Worm (Caenorhabditis elegans) whole organism, early embryonic: Measurements from ENCODE around the gene H40L08.8.

ENCODE experiments used
- B0310.2 ChIP-seq: sonication (generic microtip); optimal IDR thresholded peaks from 2 replicates; lab custom pipeline; 2016; ENCODE audit warnings: mild to moderate bottlenecking, missing genetic modification characterization, missing compliant biosample characterization
- F13C5.2 ChIP-seq: sonication (generic microtip); optimal IDR thresholded peaks from 2 replicates; lab custom pipeline; 2017; ENCODE audit warnings: mild to moderate bottlenecking, missing genetic modification characterization, inconsistent platforms, missing compliant biosample characterization
- aly-1 ChIP-seq: sonication (generic microtip); optimal IDR thresholded peaks from 2 replicates; lab custom pipeline; 2016; ENCODE audit warnings: missing genetic modification characterization, missing compliant biosample characterization
- ama-1 ChIP-seq: fragments of 150-350 bp; optimal IDR thresholded peaks from 2 replicates; lab custom pipeline; 2014
- ceh-13 ChIP-seq: fragments of 200-800 bp; sonication (Bioruptor generic); optimal IDR thresholded peaks from 2 replicates; lab custom pipeline; 2018; ENCODE audit warnings: mild to moderate bottlenecking, missing genetic modification characterization, missing compliant biosample characterization
- ceh-36 ChIP-seq: sonication (generic microtip); optimal IDR thresholded peaks from 2 replicates; lab custom pipeline; 2016; ENCODE audit warnings: missing genetic modification characterization, inconsistent platforms, missing compliant biosample characterization
- ets-7 ChIP-seq: sonication (generic microtip); optimal IDR thresholded peaks from 2 replicates; lab custom pipeline; 2016; ENCODE audit warnings: missing genotype, missing genetic modification characterization, missing compliant biosample characterization
- flt-1 ChIP-seq: fragments of 200-800 bp; sonication (Bioruptor generic); IDR thresholded peaks from 2 replicates; pipeline ENCODE4 v1.3.6; 2022; ENCODE audit warnings: missing genetic modification characterization, missing compliant biosample characterization
- hmbx-1 ChIP-seq: sonication (generic microtip); optimal IDR thresholded peaks from 2 replicates; lab custom pipeline; 2016; ENCODE audit warnings: mild to moderate bottlenecking, missing genetic modification characterization, missing compliant biosample characterization
- hmg-4 ChIP-seq: fragments of 200-800 bp; sonication (Bioruptor generic); optimal IDR thresholded peaks from 2 replicates; lab custom pipeline; 2018; ENCODE audit warnings: mild to moderate bottlenecking, missing genetic modification characterization, missing compliant biosample characterization
- hnd-1 ChIP-seq: sonication (generic microtip); optimal IDR thresholded peaks from 2 replicates; lab custom pipeline; 2016; ENCODE audit warnings: missing genetic modification characterization, missing compliant biosample characterization
- pes-1 ChIP-seq: fragments of 200-800 bp; sonication (Bioruptor generic); IDR thresholded peaks from 2 replicates; pipeline ENCODE4 v1.3.6; 2022; ENCODE audit warnings: missing genetic modification reagents, missing genetic modification characterization, missing compliant biosample characterization
- scrt-1 ChIP-seq: fragments of 200-800 bp; sonication (Bioruptor generic); IDR thresholded peaks from 2 replicates; pipeline ENCODE4 v1.3.6; 2022; ENCODE audit warnings: missing genetic modification characterization, missing compliant biosample characterization
- sea-1 ChIP-seq: fragments of 200-800 bp; sonication (Bioruptor generic); conservative IDR thresholded peaks from 2 replicates; pipeline ENCODE4 v1.3.6; 2022; ENCODE audit warnings: missing genetic modification characterization, missing compliant biosample characterization
- tbx-11 ChIP-seq: fragments of 200-800 bp; sonication (Bioruptor generic); IDR thresholded peaks from 2 replicates; pipeline ENCODE4 v1.3.6; 2022; ENCODE audit warnings: missing genetic modification characterization, missing compliant biosample characterization
- tbx-37 ChIP-seq: fragments of 200-800 bp; sonication (Bioruptor generic); conservative IDR thresholded peaks from 2 replicates; pipeline ENCODE4 v1.3.6; 2022; ENCODE audit warnings: missing genetic modification reagents, missing genetic modification characterization, missing compliant biosample characterization
- tra-4 ChIP-seq: sonication (generic microtip); optimal IDR thresholded peaks from 2 replicates; lab custom pipeline; 2017; ENCODE audit warnings: missing genetic modification characterization, missing compliant biosample characterization

H40L08.8 gene

DNA sequence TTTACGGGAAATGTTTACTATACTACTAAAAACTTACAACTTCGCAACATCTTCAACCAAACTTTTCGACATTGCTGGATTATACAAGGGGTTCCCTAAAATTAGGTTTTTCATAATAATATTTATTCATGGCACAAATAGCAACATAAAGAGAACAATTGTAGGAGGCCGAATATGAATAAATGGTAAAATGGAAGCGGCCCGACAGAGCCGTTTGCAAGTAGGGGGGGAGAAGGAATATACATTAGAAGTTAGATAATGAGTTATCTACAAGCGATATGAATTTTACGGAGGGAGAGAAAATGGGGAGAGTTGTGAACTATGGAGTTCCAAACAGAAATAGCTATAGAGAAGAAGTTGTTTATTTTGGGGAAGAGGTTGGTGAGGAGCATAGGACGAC, 17.1 kb downstream of the H40L08.8 start, which contains the start of gene fbxa-96:
fbxa-96 (minus strand) TSS at position 101 of the 400 bp plus-strand sequence.
- TF ChIP-seq hnd-1 (tag; lab: Kevin White, UChicago) (no peak), ets-7 (tag; lab: Kevin White, UChicago) (no peak), hmg-4 (GFP tag; lab: Kevin White, UChicago) (no peak), pes-1 (no peak), sea-1 (GFP tag; lab: Robert Waterston, UW) (no peak), tbx-37 (GFP tag; lab: Robert Waterston, UW) (no peak), aly-1 (tag; lab: Kevin White, UChicago) (no peak)

DNA sequence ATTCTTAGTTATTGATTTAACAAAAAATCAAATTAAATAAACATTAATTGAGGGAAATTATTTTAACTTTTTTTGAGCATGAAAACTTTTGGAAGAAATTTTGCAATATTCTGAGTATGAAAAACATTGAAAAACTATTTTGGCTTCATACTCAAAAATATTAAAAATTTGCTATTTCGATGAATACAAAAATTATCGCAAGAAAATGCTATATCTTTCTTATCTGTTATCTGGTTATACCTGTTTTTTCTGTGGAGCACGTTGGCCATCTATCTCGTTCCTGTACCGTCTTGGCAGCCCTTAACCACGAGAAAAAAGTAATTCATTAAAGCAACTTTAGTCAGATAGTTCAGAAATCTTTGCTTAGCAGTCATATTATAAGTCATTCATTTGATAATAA, 19.5 kb downstream of the H40L08.8 start:
- no peak for TF ChIP-seq ceh-13
- no peak for TF ChIP-seq hmg-4 (GFP tag; lab: Kevin White, UChicago)
- no peak for TF ChIP-seq ets-7 (tag; lab: Kevin White, UChicago)
- TF ChIP-seq ama-1 (lab: Kevin White, UChicago) = no peak
- no peak for TF ChIP-seq sea-1 (GFP tag; lab: Robert Waterston, UW)
- TF ChIP-seq hmbx-1 (tag; lab: Kevin White, UChicago) = no peak
- TF ChIP-seq scrt-1 (GFP tag; lab: Robert Waterston, UW) = no peak
- no peak for TF ChIP-seq tbx-11 (GFP tag; lab: Robert Waterston, UW)
- no peak for TF ChIP-seq hnd-1 (tag; lab: Kevin White, UChicago)
- no peak for TF ChIP-seq tra-4 (tag; lab: Kevin White, UChicago)
- no peak for TF ChIP-seq pes-1
- TF ChIP-seq tbx-37 (GFP tag; lab: Robert Waterston, UW) = no peak

DNA sequence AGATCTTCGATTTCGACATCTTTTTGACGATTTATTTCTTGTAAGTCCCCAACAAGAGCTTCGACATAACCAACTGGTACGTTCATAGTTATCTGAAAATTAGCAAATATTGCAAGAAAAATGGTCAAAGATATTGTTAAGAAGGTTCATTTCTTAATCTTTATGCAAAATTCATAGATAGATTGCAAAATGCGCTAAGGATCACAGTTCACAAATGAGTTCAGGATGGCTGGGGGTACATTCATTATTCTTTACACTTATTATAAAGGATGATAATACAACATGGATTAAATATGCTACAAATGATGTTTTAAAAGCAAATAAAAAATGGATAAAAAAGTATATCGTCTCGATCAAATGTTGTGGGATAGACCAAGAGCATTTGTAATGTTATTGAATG, 20.7 kb downstream of the H40L08.8 start, which contains the start of gene H03G16.5:
H03G16.5 (minus strand) TSS at position 101 of the 400 bp plus-strand sequence.
- TF ChIP-seq aly-1 (tag; lab: Kevin White, UChicago) (no peak), ceh-13 (no peak), tra-4 (tag; lab: Kevin White, UChicago) (no peak), ceh-36 (tag; lab: Kevin White, UChicago) (no peak), B0310.2 (tag; lab: Kevin White, UChicago) (no peak), sea-1 (GFP tag; lab: Robert Waterston, UW) (no peak), F13C5.2 (no peak), scrt-1 (GFP tag; lab: Robert Waterston, UW) (no peak)

DNA sequence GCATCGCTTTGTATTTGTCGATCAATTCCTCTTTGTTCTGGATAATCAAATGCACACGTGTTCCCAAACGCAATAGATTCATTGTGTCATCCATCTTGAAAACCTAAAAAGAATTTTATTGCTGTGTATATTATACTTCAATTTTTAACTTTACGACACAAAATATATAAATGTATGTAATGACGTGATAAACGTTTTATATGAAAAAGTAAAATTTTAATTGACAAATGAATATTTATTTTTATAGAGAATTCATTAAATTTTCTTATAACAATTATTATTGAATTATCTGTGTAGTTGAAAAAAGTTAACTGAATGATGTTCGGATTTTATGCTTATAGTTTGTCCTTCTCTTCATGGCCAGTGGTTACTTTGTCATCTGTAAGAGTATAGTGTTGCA, 21.5 kb downstream of the H40L08.8 start, which contains the start of gene H03G16.7:
H03G16.7 (minus strand) TSS at position 101 of the 400 bp plus-strand sequence.
- TF ChIP-seq B0310.2 (tag; lab: Kevin White, UChicago) (no peak), pes-1 (no peak), tra-4 (tag; lab: Kevin White, UChicago) (no peak), hnd-1 (tag; lab: Kevin White, UChicago) (no peak), flt-1 (GFP tag; lab: Robert Waterston, UW) (no peak), sea-1 (GFP tag; lab: Robert Waterston, UW) (no peak), tbx-37 (GFP tag; lab: Robert Waterston, UW) (no peak), ama-1 (lab: Kevin White, UChicago) (no peak), hmg-4 (GFP tag; lab: Kevin White, UChicago) (no peak)

DNA sequence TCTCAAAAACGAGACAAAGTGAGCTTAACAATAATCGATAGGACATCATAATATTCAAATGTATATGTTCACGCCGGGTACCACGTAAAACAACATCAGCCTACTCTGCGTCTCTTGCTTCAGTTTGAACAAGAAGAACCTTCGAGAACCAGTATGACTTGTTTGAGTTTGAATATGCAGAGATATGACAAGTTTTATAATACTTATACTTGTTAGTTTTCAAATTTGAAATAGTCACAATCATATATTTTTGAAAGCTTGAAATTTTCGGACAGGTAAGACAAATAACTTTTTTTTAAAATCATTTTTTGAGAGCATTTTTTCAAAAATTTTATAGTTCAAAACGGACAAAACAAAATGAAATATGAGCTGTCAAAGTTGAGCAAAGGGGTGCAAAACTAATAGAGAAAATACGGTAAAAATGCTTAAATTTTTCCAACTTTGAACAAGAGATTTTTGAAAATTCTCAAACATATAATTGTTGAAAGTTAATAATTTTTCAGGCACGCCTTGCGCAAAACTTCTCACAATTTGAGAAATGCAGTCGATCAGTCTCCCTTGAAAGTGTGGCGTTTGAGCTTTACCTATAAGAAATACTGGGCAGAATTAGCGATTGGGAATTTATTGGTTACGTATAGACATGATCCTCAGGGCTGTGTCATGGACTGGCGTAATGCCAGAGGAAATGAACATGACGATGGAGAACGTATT, 24.1 kb downstream of the H40L08.8 start, which contains the start of gene H03G16.1:
H03G16.1 (plus strand) TSS at position 661 of the 711 bp plus-strand sequence.
- TF ChIP-seq pes-1 = no peak
- TF ChIP-seq hmg-4 (GFP tag; lab: Kevin White, UChicago) = no peak
- TF ChIP-seq F13C5.2 = no peak
- TF ChIP-seq flt-1 (GFP tag; lab: Robert Waterston, UW) = no peak
- no peak for TF ChIP-seq aly-1 (tag; lab: Kevin White, UChicago)
- TF ChIP-seq tbx-11 (GFP tag; lab: Robert Waterston, UW) = no peak
- TF ChIP-seq ceh-36 (tag; lab: Kevin White, UChicago) = no peak
- no peak for TF ChIP-seq sea-1 (GFP tag; lab: Robert Waterston, UW)
- TF ChIP-seq hnd-1 (tag; lab: Kevin White, UChicago) = no peak
- TF ChIP-seq tra-4 (tag; lab: Kevin White, UChicago) = no peak
- TF ChIP-seq hmbx-1 (tag; lab: Kevin White, UChicago) = no peak
- no peak for TF ChIP-seq B0310.2 (tag; lab: Kevin White, UChicago)

DNA sequence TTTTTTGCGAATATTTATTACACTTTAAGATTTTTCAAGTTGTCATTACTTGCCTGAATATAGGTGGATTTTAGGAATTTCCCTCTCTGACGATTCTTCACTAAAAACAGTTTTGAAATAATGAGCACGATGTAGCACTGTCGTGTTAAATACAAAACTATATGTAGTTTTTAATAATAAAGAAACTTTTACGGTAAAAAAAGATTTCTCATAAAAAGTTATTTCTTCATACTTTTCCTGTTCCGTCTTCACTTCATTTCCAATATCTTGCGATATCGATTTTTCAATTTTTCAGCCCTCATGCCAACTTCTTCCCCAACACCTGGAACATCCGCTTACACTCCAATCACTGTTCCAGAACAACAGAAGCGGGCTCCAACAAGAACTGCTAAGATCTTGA, 25.0 kb downstream of the H40L08.8 start, which contains the start of gene H03G16.6:
H03G16.6 (plus strand) TSS at position 301 of the 400 bp plus-strand sequence.
- TF ChIP-seq hmg-4 (GFP tag; lab: Kevin White, UChicago) (no peak), scrt-1 (GFP tag; lab: Robert Waterston, UW) (no peak), B0310.2 (tag; lab: Kevin White, UChicago) (no peak), pes-1 (no peak), tbx-11 (GFP tag; lab: Robert Waterston, UW) (no peak), ceh-13 (no peak), ama-1 (lab: Kevin White, UChicago) (no peak), hmbx-1 (tag; lab: Kevin White, UChicago) (no peak), ets-7 (tag; lab: Kevin White, UChicago) (no peak), tbx-37 (GFP tag; lab: Robert Waterston, UW) (no peak), aly-1 (tag; lab: Kevin White, UChicago) (no peak), hnd-1 (tag; lab: Kevin White, UChicago) (no peak), tra-4 (tag; lab: Kevin White, UChicago) (no peak), flt-1 (GFP tag; lab: Robert Waterston, UW) (no peak), F13C5.2 (no peak), sea-1 (GFP tag; lab: Robert Waterston, UW) (no peak), ceh-36 (tag; lab: Kevin White, UChicago) (no peak)

DNA sequence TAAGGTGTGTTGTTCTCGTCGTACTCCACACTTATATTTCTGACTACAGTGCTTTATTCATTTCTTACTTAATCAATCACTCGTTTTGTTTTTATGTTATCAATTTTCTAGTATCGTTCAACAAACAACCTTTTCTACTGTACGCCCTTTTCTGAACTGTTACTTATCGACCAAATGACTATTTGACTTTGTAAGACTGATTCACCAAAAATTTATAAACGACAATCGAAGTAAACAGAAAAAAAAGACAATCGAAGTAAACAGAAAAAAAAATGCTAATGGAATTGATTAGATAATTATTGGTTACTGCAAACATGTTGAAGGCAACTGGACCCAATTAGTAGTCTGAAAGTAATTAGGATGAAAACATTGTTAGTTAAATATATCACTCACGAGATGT, 27.4 kb downstream of the H40L08.8 start:
- TF ChIP-seq scrt-1 (GFP tag; lab: Robert Waterston, UW) = no peak
- TF ChIP-seq tbx-37 (GFP tag; lab: Robert Waterston, UW) = no peak
- TF ChIP-seq tra-4 (tag; lab: Kevin White, UChicago) = no peak
